Worm (Caenorhabditis elegans): ENCODE measurements around the gene mfn-1.
A peak's percentile ranks its signal among the peaks of the same experiment; 100 is the strongest.

mfn-1 gene

DNA sequence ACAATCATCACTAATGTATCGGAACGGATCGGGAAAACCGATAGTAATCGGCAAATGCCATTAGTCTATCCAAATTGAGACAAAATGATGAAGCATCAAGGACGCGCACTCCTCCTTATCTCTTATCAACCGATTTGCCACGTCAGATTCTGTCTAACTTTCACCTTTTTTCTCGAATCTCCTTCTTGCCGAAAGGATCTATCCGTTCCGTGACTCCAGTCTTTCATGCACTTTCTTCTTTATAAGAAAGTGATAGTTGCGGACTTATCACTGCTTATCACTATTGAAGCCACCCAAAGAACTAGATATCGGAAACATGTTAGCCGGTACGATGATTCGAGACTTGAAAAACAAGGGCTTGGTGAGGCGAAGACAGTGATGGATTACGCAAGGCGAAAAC is 30.1 kb upstream of the mfn-1 start:
- TF ChIP-seq ceh-82 (tag; optimal IDR thresholded peaks at IDR 0.05) = no peak
- TF ChIP-seq nhr-77 (tag; optimal IDR thresholded peaks at IDR 0.05) = no peak
- peak; percentile 49 for TF ChIP-seq nhr-23 (tag; optimal IDR thresholded peaks at IDR 0.05)
- TF ChIP-seq lsy-12 (tag; optimal IDR thresholded peaks at IDR 0.05) = no peak
- TF ChIP-seq nhr-25 (tag; optimal IDR thresholded peaks at IDR 0.05) = peak; percentile 60
- peak; percentile 39 for TF ChIP-seq tbx-2 (tag; optimal IDR thresholded peaks at IDR 0.05)
- peak; percentile 81 for TF ChIP-seq nhr-43 (tag; optimal IDR thresholded peaks at IDR 0.05; ENCODE audit: poor library complexity, severe bottlenecking)
- no peak for TF ChIP-seq nhr-12 (tag; optimal IDR thresholded peaks at IDR 0.05)
- peak; percentile 98 to 100 (median 100) for TF ChIP-seq elt-3 (tag; optimal IDR thresholded peaks at IDR 0.05)

DNA sequence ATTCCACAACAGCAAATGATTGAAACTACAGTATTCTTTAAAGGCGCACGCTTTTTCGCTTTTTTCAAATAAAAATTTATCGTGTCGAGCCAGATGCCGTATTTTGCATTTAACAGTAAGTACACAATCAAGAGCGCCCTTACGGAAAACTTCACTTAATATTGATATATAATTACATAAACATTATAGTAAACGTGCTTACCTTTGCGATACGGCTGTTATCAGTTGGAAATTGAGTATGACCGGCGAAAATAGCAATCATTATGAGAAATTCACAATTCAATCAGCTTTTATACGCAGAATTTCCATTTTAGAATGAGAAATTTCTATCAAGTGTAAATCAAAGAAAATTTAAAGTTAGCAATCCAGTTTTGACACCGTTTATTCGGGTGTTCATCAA is 28.4 kb upstream of the mfn-1 start, which contains the start of gene B0334.20:
B0334.20 (minus strand) TSS at position 262 of the 400 bp plus-strand sequence.
- TF ChIP-seq snpc-4 (tag; optimal IDR thresholded peaks at IDR 0.05) = no peak
- TF ChIP-seq lin-39 (tag; optimal IDR thresholded peaks at IDR 0.05) = no peak
- TF ChIP-seq elt-1 (tag; optimal IDR thresholded peaks at IDR 0.05) = no peak
- TF ChIP-seq ceh-28 (tag; optimal IDR thresholded peaks at IDR 0.05) = no peak
- TF ChIP-seq lin-15B (tag; optimal IDR thresholded peaks at IDR 0.05) = no peak
- TF ChIP-seq elt-2 (tag; optimal IDR thresholded peaks at IDR 0.05) = peak; percentile 44

DNA sequence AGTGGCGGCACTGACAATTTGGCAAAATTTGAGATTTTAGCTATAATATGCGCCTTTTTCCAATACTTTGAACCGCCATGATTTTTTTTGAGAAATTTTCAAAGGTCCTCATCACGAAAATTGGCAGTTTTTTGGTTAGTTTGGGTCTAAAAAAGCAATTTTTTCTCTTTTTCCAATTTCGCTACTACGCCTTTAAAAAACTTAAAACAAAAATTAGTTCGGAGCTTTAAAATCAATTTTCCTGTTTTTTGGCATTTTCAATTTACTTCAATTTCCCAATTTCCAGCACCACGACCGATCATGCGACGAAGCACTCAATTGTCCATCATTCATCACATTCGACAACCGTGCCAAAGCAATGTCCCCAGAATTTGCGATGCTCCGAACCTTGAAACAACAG is 25.5 kb upstream of the mfn-1 start, which contains the start of gene B0334.5:
B0334.5 (plus strand) TSS at position 301 of the 400 bp plus-strand sequence.
- TF ChIP-seq unc-39 (tag; optimal IDR thresholded peaks at IDR 0.05) (no peak), ceh-82 (tag; optimal IDR thresholded peaks at IDR 0.05) (no peak), jun-1 (tag; optimal IDR thresholded peaks at IDR 0.05) (no peak), fkh-2 (tag; optimal IDR thresholded peaks at IDR 0.05) (no peak), nhr-77 (tag; optimal IDR thresholded peaks at IDR 0.05) (no peak), nhr-23 (tag; optimal IDR thresholded peaks at IDR 0.05) (no peak)

DNA sequence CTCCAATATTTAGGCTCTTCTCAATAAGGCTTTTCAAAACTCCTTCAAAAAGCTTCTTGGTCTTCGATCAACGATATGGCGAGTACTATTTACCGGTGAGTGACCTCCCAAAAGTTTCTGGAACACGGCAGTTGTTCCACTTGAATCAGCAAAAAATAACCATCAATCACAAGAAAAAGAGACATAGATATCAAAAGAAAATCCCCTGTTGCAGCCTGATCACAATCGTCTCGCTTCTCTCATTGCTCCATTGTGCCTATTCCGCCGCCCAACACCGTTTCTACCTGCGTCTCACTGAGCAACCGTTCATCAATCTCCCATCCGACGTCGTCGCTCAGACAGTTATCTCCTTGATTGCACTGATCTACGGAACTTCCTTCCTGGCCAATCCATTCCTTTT is 25.0 kb upstream of the mfn-1 start, which contains the start of gene emc-5:
emc-5 (plus strand) TSS at position 14 of the 400 bp plus-strand sequence.
- TF ChIP-seq sea-2 (GFP tag; optimal IDR thresholded peaks at IDR 0.05) = no peak
- no peak for TF ChIP-seq pqm-1 (tag; optimal IDR thresholded peaks at IDR 0.05)
- no peak for TF ChIP-seq unc-62 (GFP tag; optimal IDR thresholded peaks at IDR 0.05)
- no peak for TF ChIP-seq zag-1 (tag; optimal IDR thresholded peaks at IDR 0.05)
- TF ChIP-seq fkh-10 (GFP tag; optimal IDR thresholded peaks at IDR 0.05) = no peak
- peak; percentile 69 for TF ChIP-seq lin-39 (tag; optimal IDR thresholded peaks at IDR 0.05)
- no peak for TF ChIP-seq ceh-16 (tag; optimal IDR thresholded peaks at IDR 0.05)
- no peak for TF ChIP-seq nhr-76 (tag; optimal IDR thresholded peaks at IDR 0.05)
- peak; percentile 21 for TF ChIP-seq nfya-1 (tag; optimal IDR thresholded peaks at IDR 0.05; ENCODE audit: insufficient read depth)

DNA sequence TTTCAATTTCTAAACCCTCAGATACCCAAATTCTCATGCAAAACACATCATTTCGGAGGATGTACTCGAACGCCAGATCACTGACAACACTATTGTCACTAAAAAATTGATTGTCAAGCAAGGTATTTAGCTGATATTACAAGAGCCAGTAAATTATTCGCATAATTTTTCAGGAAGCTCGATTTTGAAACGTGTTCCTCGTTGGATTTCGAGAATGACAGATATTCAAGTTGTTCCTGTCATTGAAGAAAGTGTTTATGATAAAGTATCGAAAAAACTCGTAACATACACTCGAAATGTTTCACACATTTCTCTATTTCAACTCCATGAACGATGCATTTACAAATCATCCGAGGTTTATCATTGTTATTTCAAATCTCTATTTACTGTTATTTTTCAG is 24.0 kb upstream of the mfn-1 start:
- TF ChIP-seq nhr-76 (tag; optimal IDR thresholded peaks at IDR 0.05) (no peak), nhr-25 (tag; optimal IDR thresholded peaks at IDR 0.05) (no peak), ceh-9 (tag; optimal IDR thresholded peaks at IDR 0.05) (no peak)

DNA sequence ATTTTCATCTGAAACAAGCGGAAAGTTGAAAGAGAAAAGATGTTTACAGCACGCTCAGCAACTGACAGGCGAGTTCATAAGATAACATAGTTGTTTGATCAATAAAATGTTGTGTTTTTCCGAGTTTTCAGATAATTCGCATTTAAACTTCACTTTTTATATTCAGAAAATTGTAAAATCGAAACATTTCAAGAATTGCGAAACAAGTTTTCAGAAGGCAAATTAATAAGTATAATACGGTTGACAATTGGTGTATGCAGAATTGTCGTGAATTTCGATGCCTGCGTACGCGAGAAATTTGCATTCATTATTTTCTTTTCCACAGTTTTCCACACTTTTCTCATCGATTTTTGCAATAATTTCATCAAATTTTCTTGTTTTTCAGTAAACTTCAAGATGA is 23.5 kb upstream of the mfn-1 start, which contains the start of the genes ooc-3 and B0334.4:
ooc-3 (minus strand) TSS at position 15 of the 400 bp plus-strand sequence.
B0334.4 (plus strand) TSS at position 386 of the 400 bp plus-strand sequence.
- TF ChIP-seq ztf-4 (tag; optimal IDR thresholded peaks at IDR 0.05) (no peak), egl-27 (tag; optimal IDR thresholded peaks at IDR 0.05) (no peak), daf-12 (tag; optimal IDR thresholded peaks at IDR 0.05) (no peak), mdl-1 (tag; optimal IDR thresholded peaks at IDR 0.05) (no peak), nhr-12 (tag; optimal IDR thresholded peaks at IDR 0.05) (no peak), eor-1 (tag; optimal IDR thresholded peaks at IDR 0.05) (no peak), fkh-10 (GFP tag; optimal IDR thresholded peaks at IDR 0.05) (no peak), nfya-1 (tag; optimal IDR thresholded peaks at IDR 0.05; ENCODE audit: insufficient read depth) (peak; percentile 72), nhr-76 (tag; optimal IDR thresholded peaks at IDR 0.05) (no peak), skn-1 (tag; optimal IDR thresholded peaks at IDR 0.05) (peak; percentile 56), egl-5 (tag; optimal IDR thresholded peaks at IDR 0.05) (peak; percentile 11), ama-1 (optimal IDR thresholded peaks at IDR 0.05) (no peak), pha-4 (tag; optimal IDR thresholded peaks at IDR 0.05) (peak; percentile 70), tbx-2 (tag; optimal IDR thresholded peaks at IDR 0.05) (no peak)

All from whole organism, L3 larva.